Worm (Caenorhabditis elegans): ENCODE measurements around the gene Y48E1B.3.

- TF ChIP-seq unc-120 (tag; optimal IDR thresholded peaks at IDR 0.05; ENCODE audit: poor library complexity, severe bottlenecking) (no peak), ces-1 (GFP tag; optimal IDR thresholded peaks at IDR 0.05) (no peak), unc-62 (GFP tag; optimal IDR thresholded peaks at IDR 0.05) (no peak), ztf-11 (tag; optimal IDR thresholded peaks at IDR 0.05) (no peak), hlh-1 (tag; optimal IDR thresholded peaks at IDR 0.05) (no peak), nhr-28 (tag; optimal IDR thresholded peaks at IDR 0.05) (no peak), lsy-2 (tag; optimal IDR thresholded peaks at IDR 0.05) (no peak), lin-13 (tag; optimal IDR thresholded peaks at IDR 0.05) (no peak), pha-4 (tag; optimal IDR thresholded peaks at IDR 0.05) (no peak), mep-1 (tag; optimal IDR thresholded peaks at IDR 0.05) (no peak), blmp-1 (tag; optimal IDR thresholded peaks at IDR 0.05) (no peak), elt-1 (tag; optimal IDR thresholded peaks at IDR 0.05; ENCODE audit: borderline replicate concordance, insufficient read depth) (peak; percentile 82)
Measured at ce11 chrII:13609655-13610054, 41.9 kb upstream of the Y48E1B.3 start, which contains the start of gene gst-20.

All from whole organism, mixed stage, embryonic.